Worm (Caenorhabditis elegans): Measurements from ENCODE around the gene F45D3.4.

F45D3.4 gene

ce11 chrV:12570271-12570670, 17.3 kb upstream of the F45D3.4 start:
- TF ChIP-seq attf-6 (GFP tag; IDR thresholded peaks at IDR 0.05) (no peak), ztf-18 (tag; optimal IDR thresholded peaks at IDR 0.05) (no peak), lin-40 (tag; optimal IDR thresholded peaks at IDR 0.05) (no peak), him-1 (tag; optimal IDR thresholded peaks at IDR 0.05) (no peak), aptf-3 (GFP tag; IDR thresholded peaks at IDR 0.05) (no peak), nhr-90 (tag; optimal IDR thresholded peaks at IDR 0.05) (no peak), mcd-1 (GFP tag; IDR thresholded peaks at IDR 0.05) (no peak), nhr-27 (tag; optimal IDR thresholded peaks at IDR 0.05) (no peak), F33H1.4 (GFP tag; IDR thresholded peaks at IDR 0.05) (no peak), madf-8 (GFP tag; conservative IDR thresholded peaks at IDR 0.05) (no peak), C17E4.6 (GFP tag; IDR thresholded peaks at IDR 0.05) (no peak), Y95B8A.8 (GFP tag; IDR thresholded peaks at IDR 0.05) (no peak), nfya-2 (GFP tag; IDR thresholded peaks at IDR 0.05) (no peak), B0336.3 (GFP tag; IDR thresholded peaks at IDR 0.05) (no peak), cebp-2 (GFP tag; IDR thresholded peaks at IDR 0.05) (no peak), ztf-25 (GFP tag; IDR thresholded peaks at IDR 0.05) (no peak), bed-1 (GFP tag; IDR thresholded peaks at IDR 0.05) (no peak), sea-2 (GFP tag; IDR thresholded peaks at IDR 0.05) (no peak), C06A6.2 (GFP tag; conservative IDR thresholded peaks at IDR 0.05) (no peak)

DNA sequence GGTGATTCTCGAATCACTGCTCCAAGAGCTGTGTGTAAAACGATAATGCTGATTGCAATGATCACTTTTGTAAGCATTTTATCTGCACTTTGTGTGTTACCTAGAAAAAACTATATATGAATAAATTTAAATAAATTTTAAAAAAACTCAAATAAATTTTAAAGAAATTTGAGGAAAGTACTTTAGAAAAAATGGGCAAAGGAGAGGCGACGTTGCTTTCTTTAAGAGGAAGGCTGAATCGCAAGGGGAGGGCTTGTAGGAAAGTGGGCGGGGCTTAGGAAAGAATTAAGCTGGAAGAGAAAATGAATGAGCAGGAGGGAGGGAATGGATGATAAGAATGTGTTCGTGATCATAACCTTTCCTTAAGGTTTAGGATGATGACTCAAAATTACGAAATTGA, 14.9 kb upstream of the F45D3.4 start, which contains the start of gene E02A10.4:
Gene E02A10.4, minus strand, starts transcription at position 101 of the 400 bp plus-strand sequence.
- TF ChIP-seq K11D2.4 (GFP tag; IDR thresholded peaks at IDR 0.05) = no peak
- TF ChIP-seq nhr-80 (tag; optimal IDR thresholded peaks at IDR 0.05) = no peak
- no peak for TF ChIP-seq F49E8.2 (tag; optimal IDR thresholded peaks at IDR 0.05; ENCODE audit: insufficient read depth)
- no peak for TF ChIP-seq lin-35 (GFP tag; optimal IDR thresholded peaks at IDR 0.05)
- TF ChIP-seq lsl-1 (GFP tag; optimal IDR thresholded peaks at IDR 0.05) = no peak
- TF ChIP-seq B0336.3 (GFP tag; IDR thresholded peaks at IDR 0.05) = no peak
- no peak for TF ChIP-seq rec-8 (tag; optimal IDR thresholded peaks at IDR 0.05)
- no peak for TF ChIP-seq lin-26 (GFP tag; IDR thresholded peaks at IDR 0.05)
- TF ChIP-seq ekl-4 (GFP tag; IDR thresholded peaks at IDR 0.05) = no peak
- TF ChIP-seq ceh-27 (GFP tag; optimal IDR thresholded peaks at IDR 0.05) = no peak

- TF ChIP-seq bed-1 (GFP tag; IDR thresholded peaks at IDR 0.05) (no peak), F55B11.4 (tag; optimal IDR thresholded peaks at IDR 0.05; ENCODE audit: borderline replicate concordance, insufficient read depth) (no peak), die-1 (tag; optimal IDR thresholded peaks at IDR 0.05) (no peak), let-526 (GFP tag; IDR thresholded peaks at IDR 0.05) (no peak), ccch-3 (GFP tag; optimal IDR thresholded peaks at IDR 0.05) (no peak), Y79H2A.3 (GFP tag; conservative IDR thresholded peaks at IDR 0.05) (no peak), F22D6.2 (tag; optimal IDR thresholded peaks at IDR 0.05) (no peak), ztf-22 (GFP tag; optimal IDR thresholded peaks at IDR 0.05) (no peak), dpl-1 (GFP tag; optimal IDR thresholded peaks at IDR 0.05) (no peak), ceh-27 (GFP tag; optimal IDR thresholded peaks at IDR 0.05) (no peak), sea-2 (GFP tag; IDR thresholded peaks at IDR 0.05) (no peak), C06A6.2 (GFP tag; conservative IDR thresholded peaks at IDR 0.05) (no peak), snpc-1.1 (tag; optimal IDR thresholded peaks at IDR 0.05; ENCODE audit: insufficient read depth) (no peak), nhr-27 (tag; optimal IDR thresholded peaks at IDR 0.05) (no peak), hmg-1.2 (GFP tag; IDR thresholded peaks at IDR 0.05) (no peak), F57C9.4 (tag; optimal IDR thresholded peaks at IDR 0.05) (no peak)
Measured at ce11 chrV:12567312-12567711, 14.3 kb upstream of the F45D3.4 start.
